Fruit fly (Drosophila melanogaster) Kc167 (cell line): ENCODE results near the gene Enoph.

Experiments used
- insv ChIP-seq: fragments of >200 bp; optimal IDR thresholded peaks from 3 replicates; lab custom pipeline; 2018; ENCODE audit warnings: missing external identifiers
- psq ChIP-seq: fragments of >200 bp; optimal IDR thresholded peaks from 2 replicates; lab custom pipeline; 2017; ENCODE audit warnings: missing external identifiers
- ttk ChIP-seq: sonication (Bioruptor generic); optimal IDR thresholded peaks from 2 replicates; lab custom pipeline; 2017; ENCODE audit warnings: missing external identifiers

DNA sequence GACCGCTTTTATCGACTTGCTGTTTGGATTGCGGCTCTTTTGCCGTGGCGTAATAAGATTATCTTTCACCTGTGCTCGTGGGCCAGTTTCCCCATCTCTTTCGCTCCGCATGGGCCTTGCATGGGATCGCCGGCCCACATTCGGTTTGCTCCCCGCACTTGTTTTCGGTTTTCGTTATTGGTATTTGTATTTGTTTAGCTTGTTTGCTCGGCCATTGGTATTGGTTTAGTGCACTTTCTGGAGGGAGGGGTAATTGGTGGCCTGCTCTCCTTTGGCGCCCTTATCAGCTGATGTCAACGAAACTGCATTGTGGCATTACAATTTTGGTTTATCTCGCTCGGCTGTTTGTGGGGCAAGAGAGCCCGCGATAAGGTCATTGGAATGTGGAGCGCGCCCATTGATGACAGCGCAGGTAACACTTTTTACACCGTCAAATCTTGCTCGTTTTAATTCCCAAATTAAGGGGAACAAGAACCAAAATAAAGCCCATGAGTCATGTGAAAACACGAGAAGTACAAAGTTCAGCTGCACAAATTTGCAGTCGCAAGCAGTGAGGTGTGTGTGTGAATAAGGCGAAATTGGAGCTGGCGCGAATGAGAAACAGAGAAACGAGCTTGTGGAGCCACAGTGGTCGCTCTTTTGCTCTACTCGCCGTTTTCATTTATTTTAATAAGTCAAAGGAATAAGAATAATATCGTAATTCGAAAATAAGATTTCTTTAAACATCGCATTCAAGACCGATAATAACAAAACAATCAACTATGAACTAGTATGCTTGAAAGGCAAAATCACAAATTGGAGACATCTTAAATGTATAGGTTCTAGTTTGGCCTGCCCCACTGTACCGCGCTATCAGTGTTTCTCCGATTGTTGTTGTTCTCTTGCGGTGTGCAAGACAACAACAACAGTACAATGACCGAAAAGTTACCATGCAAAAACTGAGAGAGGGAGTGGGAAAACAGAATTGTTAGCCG lies 40.9 kb downstream of the Enoph start:
- TF ChIP-seq insv, result no peak
- no peak for TF ChIP-seq psq (lab: Kevin White, UChicago)
- no peak for TF ChIP-seq ttk (lab: Kevin White, UChicago)
